Fruit fly (Drosophila melanogaster) whole organism, embryonic: ENCODE results near the gene CG44174.

Source experiments
- CG10462 ChIP-seq: fragments of 200-800 bp; sonication (Bioruptor generic); optimal IDR thresholded peaks from 2 replicates; lab custom pipeline; 2016; ENCODE audit warnings: missing biosample characterization, missing genetic modification characterization
- CG15011 ChIP-seq: fragments of 200-800 bp; sonication (Bioruptor generic); optimal IDR thresholded peaks from 3 replicates; lab custom pipeline; 2018; ENCODE audit warnings: missing biosample characterization, mild to moderate bottlenecking, missing genetic modification characterization
- CG18476 ChIP-seq: fragments of 200-800 bp; sonication (Bioruptor generic); optimal IDR thresholded peaks from 2 replicates; lab custom pipeline; 2016; ENCODE audit warnings: missing biosample characterization, mild to moderate bottlenecking, missing genetic modification characterization
- CG4707 ChIP-seq: fragments of 200-800 bp; sonication (Bioruptor generic); optimal IDR thresholded peaks from 2 replicates; lab custom pipeline; 2018; ENCODE audit warnings: missing biosample characterization, mild to moderate bottlenecking, missing genetic modification characterization, moderate library complexity
- D19A ChIP-seq: fragments of 200-800 bp; optimal IDR thresholded peaks from 3 replicates; lab custom pipeline; 2019; ENCODE audit warnings: missing biosample characterization, mild to moderate bottlenecking, missing genetic modification characterization, moderate library complexity
- Dad ChIP-seq: fragments of 200-800 bp; sonication (Bioruptor generic); optimal IDR thresholded peaks from 3 replicates; lab custom pipeline; 2016; ENCODE audit warnings: missing biosample characterization, missing genetic modification characterization
- ERR ChIP-seq: fragments of 200-800 bp; sonication (Bioruptor generic); optimal IDR thresholded peaks from 2 replicates; lab custom pipeline; 2016; ENCODE audit warnings: missing biosample characterization, missing genetic modification characterization
- Hand ChIP-seq: fragments of 200-800 bp; sonication (Bioruptor generic); optimal IDR thresholded peaks from 2 replicates; lab custom pipeline; 2017; ENCODE audit warnings: mild to moderate bottlenecking, missing biosample characterization, missing genetic modification reagents, missing genetic modification characterization
- ab ChIP-seq: fragments of 200-800 bp; sonication (Bioruptor generic); optimal IDR thresholded peaks from 2 replicates; lab custom pipeline; 2016; ENCODE audit warnings: missing biosample characterization, missing genetic modification characterization
- bowl ChIP-seq: fragments of 200-800 bp; sonication (Bioruptor generic); IDR thresholded peaks from 2 replicates; pipeline ENCODE4 v1.3.6; 2022; ENCODE audit warnings: missing biosample characterization, missing genetic modification characterization
- en ChIP-seq: fragments of 200-800 bp; sonication (Bioruptor generic); optimal IDR thresholded peaks from 2 replicates; lab custom pipeline; 2016; ENCODE audit warnings: missing biosample characterization, missing genetic modification characterization
- shn ChIP-seq: fragments of 200-800 bp; sonication (Bioruptor generic); optimal IDR thresholded peaks from 3 replicates; lab custom pipeline; 2016; ENCODE audit warnings: missing biosample characterization, missing genetic modification characterization

- TF ChIP-seq Hand (GFP tag; lab: Kevin White, UChicago) (no peak), en (GFP tag; lab: Kevin White, UChicago) (no peak), CG18476 (GFP tag; lab: Kevin White, UChicago) (no peak), CG4707 (no peak), Dad (GFP tag; lab: Kevin White, UChicago) (no peak), CG10462 (GFP tag; lab: Kevin White, UChicago) (no peak), CG15011 (GFP tag; lab: Kevin White, UChicago) (no peak), ab (no peak), ERR (no peak), D19A (tag; lab: Kevin White, UChicago) (no peak), shn (GFP tag; lab: Kevin White, UChicago) (no peak), bowl (GFP tag; lab: Robert Waterston, UW) (no peak)
Measured at dm6 chr3R:19322386-19322785, 24.9 kb upstream of the CG44174 start.
